Fruit fly (Drosophila melanogaster) S2 (cell line): ENCODE data around the gene CG3106.

Experiments used
- CG8478 ChIP-seq: fragments of >200 bp; optimal IDR thresholded peaks from 2 replicates; lab custom pipeline; 2018
- CTCF ChIP-seq, 2 experiments: fragments of >200 bp; optimal IDR thresholded peaks; 2 replicates each; lab custom pipeline; 2018

Gene CG3106

DNA sequence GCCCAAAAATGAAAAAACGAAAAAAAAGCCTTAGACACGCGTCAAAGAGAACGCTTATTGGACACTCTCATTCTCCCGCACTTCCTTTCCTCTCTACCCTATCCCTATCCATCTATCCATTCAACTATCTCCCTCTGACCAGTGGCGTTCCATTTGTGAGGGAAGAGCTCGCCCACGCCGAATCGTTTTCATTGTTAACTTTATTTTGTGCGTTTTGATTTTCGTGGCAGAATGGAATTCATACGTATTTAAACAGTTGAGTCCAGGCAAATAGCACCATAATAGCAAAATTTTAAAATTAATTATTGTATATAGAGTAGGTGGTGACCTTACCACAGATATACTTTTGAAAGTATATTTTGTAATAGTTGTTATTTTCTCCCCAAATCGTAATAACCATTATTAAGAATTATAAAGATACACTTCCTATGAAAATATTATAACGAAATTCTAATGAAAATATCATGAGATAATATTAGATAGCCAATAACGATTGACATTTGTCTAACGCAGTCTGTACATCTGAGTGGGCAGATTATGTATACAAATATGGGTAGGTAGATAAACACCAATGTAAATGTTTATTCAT, 21.4 kb downstream of the CG3106 start:
- TF ChIP-seq CTCF (optimal IDR thresholded peaks at IDR 0.05; lab: Kevin White, UChicago) (no peak), CG8478 (lab: Kevin White, UChicago) (no peak)

DNA sequence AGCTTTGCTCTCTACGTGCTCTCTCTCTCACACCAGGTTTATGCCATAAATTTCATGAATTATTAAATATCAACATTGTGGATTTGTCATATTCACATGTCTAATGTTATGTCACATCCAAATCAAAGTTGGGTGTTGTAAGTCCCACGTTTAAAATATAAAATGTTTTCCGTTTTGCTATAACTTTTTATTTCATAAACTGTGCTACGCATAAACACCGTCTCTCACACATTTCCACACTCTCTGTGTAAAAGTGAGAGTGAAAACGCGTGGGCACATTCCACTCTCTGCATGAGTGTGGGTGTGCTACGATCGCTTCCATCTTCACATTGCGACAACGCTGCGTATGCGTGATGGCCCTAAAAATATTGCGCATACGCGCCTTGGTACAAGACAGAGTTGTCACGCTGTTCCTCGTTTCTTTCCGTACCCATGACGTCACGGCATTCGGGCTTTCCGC, 22.0 kb downstream of the CG3106 start:
- no peak for TF ChIP-seq CG8478 (lab: Kevin White, UChicago)
- no peak for TF ChIP-seq CTCF (optimal IDR thresholded peaks at IDR 0.05; lab: Kevin White, UChicago)

DNA sequence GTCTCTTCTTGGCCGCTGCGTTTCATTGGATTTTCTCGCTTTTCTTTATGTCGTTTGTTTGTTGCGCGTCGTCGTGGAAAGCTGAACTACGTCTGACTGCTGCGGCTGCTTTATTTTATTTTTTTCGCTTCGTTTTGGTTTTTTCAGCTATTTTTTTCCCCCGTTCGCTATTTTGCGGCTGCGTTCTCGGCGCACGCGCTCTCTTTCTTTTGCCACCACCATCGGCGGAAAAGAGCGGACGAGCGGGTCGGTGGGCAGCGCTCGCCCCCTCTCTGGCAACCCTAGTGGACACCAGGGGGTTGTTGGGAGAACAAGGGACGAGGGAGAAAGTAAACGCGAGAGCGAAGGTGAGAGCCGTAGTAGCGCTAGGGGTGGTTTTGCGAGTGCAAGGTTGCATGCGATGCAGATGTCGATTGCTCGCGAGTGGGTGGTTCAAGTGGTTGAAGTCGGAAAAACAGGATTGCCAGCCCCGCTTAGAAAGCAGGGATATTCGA, 23.7 kb downstream of the CG3106 start:
- TF ChIP-seq CG8478 (lab: Kevin White, UChicago) (no peak), CTCF (optimal IDR thresholded peaks at IDR 0.05; lab: Kevin White, UChicago) (no peak)

DNA sequence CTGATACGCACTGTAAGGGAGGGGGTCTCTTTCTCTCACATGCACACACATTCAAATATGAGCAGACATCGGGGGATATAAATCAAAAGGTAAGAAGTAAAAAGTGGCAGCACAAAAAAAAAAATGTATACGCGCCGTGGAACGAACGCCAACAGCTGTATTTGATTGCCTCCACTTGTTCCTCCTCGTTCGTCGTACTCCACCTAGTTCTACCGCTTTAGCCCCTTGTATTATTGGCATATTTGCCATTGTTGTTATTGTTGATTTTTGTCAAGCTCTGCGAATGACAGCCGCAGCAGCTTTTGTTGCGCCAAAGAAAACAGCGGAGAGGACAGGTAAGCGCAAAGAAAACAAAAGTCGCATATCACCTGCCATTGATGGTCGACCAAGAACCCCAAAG, 25.9 kb downstream of the CG3106 start:
- no peak for TF ChIP-seq CG8478 (lab: Kevin White, UChicago)

DNA sequence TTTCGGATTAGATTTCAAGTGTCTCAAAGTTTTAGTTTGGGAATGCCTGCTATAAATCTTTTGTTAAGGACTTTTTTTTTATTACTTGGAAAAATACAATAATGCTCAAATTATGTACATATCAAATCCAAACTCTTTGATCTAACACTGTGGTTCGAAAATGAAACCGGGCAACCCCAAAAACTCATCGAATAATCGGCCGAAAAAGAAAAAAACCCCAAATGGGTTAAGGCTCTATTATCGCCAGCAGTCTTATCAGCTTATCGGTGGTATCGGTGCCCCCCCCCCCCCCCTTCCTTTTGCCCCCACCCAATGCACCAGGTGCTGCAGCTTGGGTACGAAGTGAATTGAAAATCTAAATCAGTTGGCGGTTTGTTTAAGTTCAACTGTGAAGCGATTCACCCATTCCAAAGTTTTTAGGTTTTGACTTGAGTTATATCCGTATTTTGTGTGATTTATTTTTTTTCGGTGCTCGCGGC, 45.1 kb downstream of the CG3106 start:
- no peak for TF ChIP-seq CTCF (optimal IDR thresholded peaks at IDR 0.05; lab: Kevin White, UChicago)
- no peak for TF ChIP-seq CG8478 (lab: Kevin White, UChicago)

DNA sequence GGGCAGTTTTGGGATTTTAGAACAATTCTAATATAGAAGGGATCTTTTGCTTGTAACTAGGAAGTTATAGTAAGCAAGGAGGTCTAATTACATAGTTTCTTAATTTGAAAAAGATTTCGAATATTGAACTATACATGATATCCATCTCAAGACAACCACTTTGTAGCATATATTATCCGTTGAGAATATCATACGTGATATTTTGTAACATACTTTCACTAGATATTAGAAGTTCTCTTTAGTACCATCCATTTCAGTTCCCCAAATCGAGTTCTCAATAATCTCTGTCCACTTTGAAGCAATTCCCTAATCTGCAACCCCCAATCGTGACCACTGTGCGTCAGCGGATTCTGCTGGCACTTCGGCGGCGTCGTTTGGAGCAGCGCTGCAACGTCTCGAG, 47.2 kb downstream of the CG3106 start:
- TF ChIP-seq CTCF (optimal IDR thresholded peaks at IDR 0.05; lab: Kevin White, UChicago) (no peak), CG8478 (lab: Kevin White, UChicago) (no peak)
